Fruit fly (Drosophila melanogaster) whole organism, embryonic: Measurements from ENCODE around the gene CG6693.

Source experiments
- CG10274 ChIP-seq: fragments of 200-800 bp; sonication (Bioruptor generic); optimal IDR thresholded peaks from 3 replicates; lab custom pipeline; 2017; ENCODE audit warnings: missing biosample characterization, mild to moderate bottlenecking, missing genetic modification characterization
- CG10321 ChIP-seq: fragments of 200-800 bp; sonication (Bioruptor generic); IDR thresholded peaks from 2 replicates; pipeline ENCODE4 v1.3.6; 2022; ENCODE audit warnings: missing biosample characterization, missing genetic modification characterization
- CG10979 ChIP-seq: fragments of 200-800 bp; sonication (Bioruptor generic); optimal IDR thresholded peaks from 2 replicates; lab custom pipeline; 2018; ENCODE audit warnings: missing biosample characterization, mild to moderate bottlenecking, missing genetic modification characterization, moderate library complexity
- CG11398 ChIP-seq: fragments of 200-800 bp; sonication (Bioruptor generic); optimal IDR thresholded peaks from 2 replicates; lab custom pipeline; 2016; ENCODE audit warnings: missing biosample characterization, missing genetic modification characterization
- CG1233 ChIP-seq: fragments of 200-800 bp; sonication (Bioruptor generic); optimal IDR thresholded peaks from 4 replicates; lab custom pipeline; 2018; ENCODE audit warnings: missing biosample characterization, mild to moderate bottlenecking, missing genetic modification characterization
- CG12391 ChIP-seq: fragments of 200-800 bp; sonication (Bioruptor generic); optimal IDR thresholded peaks from 3 replicates; lab custom pipeline; 2018; ENCODE audit warnings: missing biosample characterization, mild to moderate bottlenecking, missing genetic modification characterization, moderate library complexity
- CG14050 ChIP-seq: fragments of 200-800 bp; sonication (Bioruptor generic); IDR thresholded peaks from 3 replicates; pipeline ENCODE4 v1.3.6; 2022; ENCODE audit warnings: missing biosample characterization, missing genetic modification characterization
- CG15514 ChIP-seq: fragments of 200-800 bp; sonication (Bioruptor generic); optimal IDR thresholded peaks from 3 replicates; lab custom pipeline; 2017; ENCODE audit warnings: missing biosample characterization, missing genetic modification characterization, mild to moderate bottlenecking, moderate library complexity, missing genetic modification reagents
- CG1647 ChIP-seq: fragments of 200-800 bp; sonication (Bioruptor generic); optimal IDR thresholded peaks from 3 replicates; lab custom pipeline; 2016; ENCODE audit warnings: missing biosample characterization, missing genetic modification characterization
- CG16863 ChIP-seq: fragments of 200-800 bp; sonication (Bioruptor generic); optimal IDR thresholded peaks from 3 replicates; lab custom pipeline; 2016; ENCODE audit warnings: missing biosample characterization, missing genetic modification characterization
- CG18011 ChIP-seq: fragments of 200-800 bp; sonication (Bioruptor generic); optimal IDR thresholded peaks from 2 replicates; lab custom pipeline; 2017; ENCODE audit warnings: missing biosample characterization, missing genetic modification characterization, mild to moderate bottlenecking, moderate library complexity, missing genotype
- CG2875 ChIP-seq: fragments of 200-800 bp; sonication (Bioruptor generic); optimal IDR thresholded peaks from 2 replicates; lab custom pipeline; 2017; ENCODE audit warnings: missing biosample characterization, mild to moderate bottlenecking, missing genetic modification characterization, missing genetic modification reagents
- CG30403 ChIP-seq: fragments of 200-800 bp; sonication (Bioruptor generic); optimal IDR thresholded peaks from 3 replicates; lab custom pipeline; 2016; ENCODE audit warnings: missing biosample characterization, missing genetic modification characterization
- CG3407 ChIP-seq: fragments of 200-800 bp; sonication (Bioruptor generic); optimal IDR thresholded peaks from 2 replicates; lab custom pipeline; 2018; ENCODE audit warnings: missing biosample characterization, mild to moderate bottlenecking, missing genetic modification characterization
- CG34376 ChIP-seq: fragments of 200-800 bp; sonication (Bioruptor generic); optimal IDR thresholded peaks from 2 replicates; lab custom pipeline; 2018; ENCODE audit warnings: missing biosample characterization, mild to moderate bottlenecking, missing genetic modification characterization
- CG8281 ChIP-seq: fragments of 200-800 bp; sonication (Bioruptor generic); optimal IDR thresholded peaks from 2 replicates; lab custom pipeline; 2018; ENCODE audit warnings: missing biosample characterization, mild to moderate bottlenecking, missing genetic modification characterization, moderate library complexity
- Dek ChIP-seq: fragments of 200-800 bp; sonication (Bioruptor generic); optimal IDR thresholded peaks from 3 replicates; lab custom pipeline; 2019; ENCODE audit warnings: missing biosample characterization, mild to moderate bottlenecking, missing genetic modification characterization, moderate library complexity
- Dll ChIP-seq: fragments of 200-800 bp; sonication (Bioruptor generic); IDR thresholded peaks from 4 replicates; pipeline ENCODE4 v1.3.6; 2022; ENCODE audit warnings: missing biosample characterization, missing genetic modification characterization; ENCODE audit not compliant: partially characterized antibody
- Eip74EF ChIP-seq, 2 experiments: fragments of 200-800 bp in 1 of 2; fragments of >200 bp in 1 of 2; sonication (Bioruptor generic) in 1 of 2; optimal IDR thresholded peaks; 2 replicates each; lab custom pipeline; 2017 to 2019; ENCODE audit warnings: missing biosample characterization in 2 of 2, missing genetic modification characterization in 2 of 2, mild to moderate bottlenecking in 1 of 2, moderate library complexity in 1 of 2
- Fer2 ChIP-seq: fragments of 200-800 bp; sonication (Bioruptor generic); optimal IDR thresholded peaks from 2 replicates; lab custom pipeline; 2018; ENCODE audit warnings: missing biosample characterization, mild to moderate bottlenecking, missing genetic modification characterization, moderate library complexity
- Gsc ChIP-seq: fragments of 200-800 bp; sonication (Bioruptor generic); IDR thresholded peaks from 2 replicates; pipeline ENCODE4 v1.3.6; 2022; ENCODE audit warnings: missing biosample characterization, missing genetic modification characterization
- HLH3B ChIP-seq: fragments of 200-800 bp; sonication (Bioruptor generic); IDR thresholded peaks from 2 replicates; pipeline ENCODE4 v1.3.6; 2022; ENCODE audit warnings: missing biosample characterization, missing genetic modification characterization
- Hr78 ChIP-seq, 2 experiments: fragments of 200-800 bp in 1 of 2; fragments of >200 bp in 1 of 2; sonication (Bioruptor generic) in 1 of 2; optimal IDR thresholded peaks; 2 replicates each; lab custom pipeline; 2017 to 2019; ENCODE audit warnings: missing biosample characterization in 2 of 2, missing genetic modification characterization in 2 of 2, mild to moderate bottlenecking in 1 of 2, moderate library complexity in 1 of 2
- Lhr ChIP-seq: fragments of 200-800 bp; sonication (Bioruptor generic); optimal IDR thresholded peaks from 3 replicates; lab custom pipeline; 2017; ENCODE audit warnings: mild to moderate bottlenecking, missing biosample characterization, missing genetic modification reagents, missing genetic modification characterization
- Max ChIP-seq: fragments of 200-800 bp; sonication (Bioruptor generic); optimal IDR thresholded peaks from 2 replicates; lab custom pipeline; 2016; ENCODE audit warnings: missing biosample characterization, mild to moderate bottlenecking, missing genetic modification characterization
- Med ChIP-seq: fragments of 200-800 bp; sonication (Bioruptor generic); peaks from one replicate; lab custom pipeline; 2016; ENCODE audit warnings: missing biosample characterization, missing genetic modification characterization, mild to moderate bottlenecking, inconsistent platforms, moderate library complexity
- Mes4 ChIP-seq: fragments of 200-800 bp; sonication (Bioruptor generic); optimal IDR thresholded peaks from 2 replicates; lab custom pipeline; 2016; ENCODE audit warnings: missing biosample characterization, missing genetic modification characterization
- Pdp1 ChIP-seq, 2 experiments: fragments of 200-800 bp; sonication (Bioruptor generic); optimal IDR thresholded peaks; 3 replicates each; lab custom pipeline; 2016; ENCODE audit warnings: missing biosample characterization in 2 of 2, missing genetic modification characterization in 2 of 2, mild to moderate bottlenecking in 1 of 2, moderate library complexity in 1 of 2
- Ptx1 ChIP-seq: fragments of 200-800 bp; sonication (Bioruptor generic); IDR thresholded peaks from 2 replicates; pipeline ENCODE4 v1.3.6; 2022; ENCODE audit warnings: missing biosample characterization, missing genetic modification characterization
- Sin3A ChIP-seq: fragments of >200 bp; optimal IDR thresholded peaks from 2 replicates; lab custom pipeline; 2018
- Spps ChIP-seq: fragments of 200-800 bp; sonication (Bioruptor generic); optimal IDR thresholded peaks from 2 replicates; lab custom pipeline; 2018; ENCODE audit warnings: missing biosample characterization, mild to moderate bottlenecking, missing genetic modification characterization
- Taf1 ChIP-seq: fragments of 200-800 bp; sonication (Bioruptor generic); IDR thresholded peaks from 2 replicates; pipeline ENCODE4 v1.3.6; 2022; ENCODE audit warnings: missing biosample characterization, missing genetic modification characterization
- Tbp ChIP-seq: fragments of >200 bp; optimal IDR thresholded peaks from 2 replicates; lab custom pipeline; 2018; ENCODE audit warnings: missing biosample characterization, missing genetic modification characterization
- Usf ChIP-seq: fragments of 200-800 bp; sonication (Bioruptor generic); optimal IDR thresholded peaks from 2 replicates; lab custom pipeline; 2017; ENCODE audit warnings: missing genotype, missing biosample characterization, missing genetic modification characterization
- ac ChIP-seq: fragments of 200-800 bp; sonication (Bioruptor generic); optimal IDR thresholded peaks from 3 replicates; lab custom pipeline; 2017; ENCODE audit warnings: missing biosample characterization, mild to moderate bottlenecking, missing genetic modification characterization
- ara ChIP-seq: fragments of 200-800 bp; sonication (Bioruptor generic); IDR thresholded peaks from 2 replicates; pipeline ENCODE4 v1.3.6; 2022; ENCODE audit warnings: missing biosample characterization, missing genetic modification characterization
- btn ChIP-seq: fragments of 200-800 bp; sonication (Bioruptor generic); optimal IDR thresholded peaks from 2 replicates; lab custom pipeline; 2016; ENCODE audit warnings: missing biosample characterization, missing genetic modification characterization
- dpn ChIP-seq, 2 experiments: fragments of 200-800 bp; sonication (Bioruptor generic); optimal IDR thresholded peaks; 3 replicates each; lab custom pipeline; 2016; ENCODE audit warnings: missing biosample characterization in 2 of 2, missing genetic modification characterization in 2 of 2
- fd102C ChIP-seq: fragments of 200-800 bp; sonication (Bioruptor generic); optimal IDR thresholded peaks from 2 replicates; lab custom pipeline; 2018; ENCODE audit warnings: missing biosample characterization, mild to moderate bottlenecking, missing genetic modification characterization, moderate library complexity
- fd96Cb ChIP-seq: fragments of 200-800 bp; sonication (Bioruptor generic); optimal IDR thresholded peaks from 2 replicates; lab custom pipeline; 2018; ENCODE audit warnings: missing biosample characterization, mild to moderate bottlenecking, missing genetic modification characterization, moderate library complexity
- ken ChIP-seq: fragments of 200-800 bp; sonication (Bioruptor generic); IDR thresholded peaks from 3 replicates; pipeline ENCODE4 v1.3.6; 2022; ENCODE audit warnings: missing biosample characterization, missing genetic modification characterization
- maf-S ChIP-seq: fragments of 200-800 bp; sonication (Bioruptor generic); optimal IDR thresholded peaks from 2 replicates; lab custom pipeline; 2016; ENCODE audit warnings: missing biosample characterization, missing genetic modification characterization
- mam ChIP-seq: fragments of 200-800 bp; sonication (Bioruptor generic); optimal IDR thresholded peaks from 3 replicates; lab custom pipeline; 2016; ENCODE audit warnings: missing biosample characterization, missing genetic modification characterization
- pum ChIP-seq: fragments of 200-800 bp; sonication (Bioruptor generic); optimal IDR thresholded peaks from 2 replicates; lab custom pipeline; 2016; ENCODE audit warnings: missing biosample characterization, missing genetic modification characterization
- run ChIP-seq: fragments of 200-800 bp; sonication (Bioruptor generic); optimal IDR thresholded peaks from 3 replicates; lab custom pipeline; 2018; ENCODE audit warnings: missing biosample characterization, mild to moderate bottlenecking, missing genetic modification characterization
- sens ChIP-seq: fragments of 200-800 bp; sonication (Bioruptor generic); peaks from one replicate; lab custom pipeline; 2016; ENCODE audit warnings: missing biosample characterization, missing genetic modification characterization
- sna ChIP-seq: fragments of 200-800 bp; sonication (Bioruptor generic); IDR thresholded peaks from 2 replicates; pipeline ENCODE4 v1.3.6; 2022; ENCODE audit warnings: missing biosample characterization, missing genetic modification characterization; ENCODE audit not compliant: partially characterized antibody
- ssp ChIP-seq: fragments of 200-800 bp; sonication (Bioruptor generic); IDR thresholded peaks from 2 replicates; pipeline ENCODE4 v1.3.6; 2022; ENCODE audit warnings: missing biosample characterization, missing genetic modification characterization
- trh ChIP-seq: fragments of 200-800 bp; sonication (Bioruptor generic); optimal IDR thresholded peaks from 2 replicates; lab custom pipeline; 2016; ENCODE audit warnings: missing biosample characterization, missing genetic modification characterization
- zen2 ChIP-seq: fragments of 200-800 bp; sonication (Bioruptor generic); IDR thresholded peaks from 3 replicates; pipeline ENCODE4 v1.3.6; 2022; ENCODE audit warnings: missing biosample characterization, missing genetic modification characterization; ENCODE audit not compliant: partially characterized antibody

CG6693 gene

dm6 chr3R:11200885-11201421, 20.5 kb downstream of the CG6693 start (continued):
- TF ChIP-seq Dll (GFP tag; lab: Robert Waterston, UW): no peak
- no peak for TF ChIP-seq Fer2 (tag; lab: Kevin White, UChicago)
- TF ChIP-seq fd96Cb (tag; lab: Kevin White, UChicago): peak; percentile 49
- TF ChIP-seq CG16863: no peak
- TF ChIP-seq Ptx1 (GFP tag; lab: Robert Waterston, UW): peak; percentile 66
- TF ChIP-seq zen2 (GFP tag; lab: Robert Waterston, UW): no peak
- no peak for TF ChIP-seq sens (GFP tag; lab: Kevin White, UChicago)
- peak; percentile 75 for TF ChIP-seq Dek (tag; lab: Kevin White, UChicago)
- TF ChIP-seq Mes4 (GFP tag; lab: Kevin White, UChicago): no peak
- no peak for TF ChIP-seq Sin3A (lab: Kevin White, UChicago)
- no peak for TF ChIP-seq CG2875 (GFP tag; lab: Kevin White, UChicago)
- peak in 1 of 2 experiments; percentile 64 for TF ChIP-seq Hr78 (GFP tag; optimal IDR thresholded peaks at IDR 0.05; lab: Kevin White, UChicago)
- peak; percentile 77 for TF ChIP-seq Med
- TF ChIP-seq maf-S (GFP tag; lab: Kevin White, UChicago): no peak
- peak; percentile 38 for TF ChIP-seq mam
- TF ChIP-seq ara (GFP tag; lab: Robert Waterston, UW): no peak
- peak; percentile 13 for TF ChIP-seq CG10274
- TF ChIP-seq ssp (GFP tag; lab: Robert Waterston, UW): peak; percentile 37; the same call in 1 of the 2 replicates
- TF ChIP-seq CG1647 (GFP tag; lab: Kevin White, UChicago): no peak
- peak; percentile 54 for TF ChIP-seq CG15514 (GFP tag; lab: Kevin White, UChicago)
- TF ChIP-seq run (tag; lab: Kevin White, UChicago): no peak
- TF ChIP-seq fd102C (GFP tag; lab: Kevin White, UChicago): no peak
- TF ChIP-seq btn (GFP tag; lab: Kevin White, UChicago): no peak
- TF ChIP-seq CG3407 (GFP tag; lab: Kevin White, UChicago): peak; percentile 25
- TF ChIP-seq Gsc (GFP tag; lab: Robert Waterston, UW): no peak
- TF ChIP-seq Spps (tag; lab: Kevin White, UChicago): no peak
- TF ChIP-seq HLH3B: peak; percentile 50
- TF ChIP-seq sna (GFP tag; lab: Robert Waterston, UW): no peak
- TF ChIP-seq CG10979 (tag; lab: Kevin White, UChicago): peak; percentile 18
- TF ChIP-seq CG14050 (GFP tag; lab: Robert Waterston, UW): peak; percentile 29; the same call in 2 of the 3 replicates
- peak; percentile 56 for TF ChIP-seq Max (GFP tag; lab: Kevin White, UChicago)
- no peak for TF ChIP-seq ken (GFP tag; lab: Robert Waterston, UW)
- TF ChIP-seq trh (GFP tag; lab: Kevin White, UChicago): no peak
- no peak for TF ChIP-seq pum (GFP tag; lab: Kevin White, UChicago)
- peak; percentile 58 for TF ChIP-seq CG1233 (GFP tag; lab: Kevin White, UChicago)
- TF ChIP-seq CG30403 (GFP tag; lab: Kevin White, UChicago): peak; percentile 59
- TF ChIP-seq CG8281 (tag; lab: Kevin White, UChicago): peak; percentile 2
- TF ChIP-seq Lhr (GFP tag; lab: Kevin White, UChicago): no peak
- no peak for TF ChIP-seq CG10321 (GFP tag; lab: Robert Waterston, UW)
- peak in 1 of 2 experiments; percentile 66 for TF ChIP-seq Pdp1 (GFP tag; optimal IDR thresholded peaks at IDR 0.05; lab: Kevin White, UChicago)
- no peak for TF ChIP-seq Taf1 (GFP tag; lab: Robert Waterston, UW)
- no peak for TF ChIP-seq CG18011 (GFP tag; lab: Kevin White, UChicago)
- TF ChIP-seq Tbp (GFP tag; lab: Kevin White, UChicago): no peak
- peak; percentile 49 for TF ChIP-seq CG34376 (GFP tag; lab: Kevin White, UChicago)
- peak; percentile 7 for TF ChIP-seq Usf (GFP tag; lab: Kevin White, UChicago)
- no peak for TF ChIP-seq ac
- peak in 1 of 2 experiments; percentile 65 for TF ChIP-seq dpn (GFP tag; optimal IDR thresholded peaks at IDR 0.05; lab: Kevin White, UChicago)
- TF ChIP-seq CG12391 (tag; lab: Kevin White, UChicago): peak; percentile 60
- TF ChIP-seq CG11398 (GFP tag; lab: Kevin White, UChicago): no peak
- TF ChIP-seq Eip74EF (GFP tag; optimal IDR thresholded peaks at IDR 0.05; lab: Kevin White, UChicago): no peak
